Worm (Caenorhabditis elegans): ENCODE data around the gene Y94H6A.12.
"Not testable (repeated sequence)": the region's sequence is repeated elsewhere in the genome, so short reads cannot be mapped to it uniquely, and the experiment has no call there.

- TF ChIP-seq peb-1 (tag; optimal IDR thresholded peaks at IDR 0.05); unc-39 (tag; optimal IDR thresholded peaks at IDR 0.05); egl-27 (tag; optimal IDR thresholded peaks at IDR 0.05); nhr-6 (tag; optimal IDR thresholded peaks at IDR 0.05); zag-1 (tag; optimal IDR thresholded peaks at IDR 0.05); skn-1 (tag; optimal IDR thresholded peaks at IDR 0.05); nhr-11 (tag; optimal IDR thresholded peaks at IDR 0.05); unc-62 (GFP tag; optimal IDR thresholded peaks at IDR 0.05); alr-1 (tag; optimal IDR thresholded peaks at IDR 0.05): not testable (repeated sequence)
Measured at ce11 chrIV:2716474-2716873, 3.6 kb upstream of the Y94H6A.12 start, which contains the start of gene Y94H6A.7.

Data from whole organism, L2 larva.